Worm (Caenorhabditis elegans) whole organism, L4 larva: ENCODE measurements around the gene EEED8.13.
A peak's percentile ranks its signal among the peaks of the same experiment; 100 is the strongest.

Experiments used
- F37D6.2 ChIP-seq: sonication (generic microtip); optimal IDR thresholded peaks from 2 replicates; lab custom pipeline; 2016; ENCODE audit warnings: mild to moderate bottlenecking, missing genetic modification characterization, missing compliant biosample characterization
- R02D3.7 ChIP-seq: fragments of 150-350 bp; sonication (generic microtip); optimal IDR thresholded peaks from 3 replicates; lab custom pipeline; 2014; ENCODE audit warnings: missing biosample characterization, missing genetic modification characterization
- T20F7.1 ChIP-seq: fragments of 200-800 bp; sonication (Bioruptor generic); optimal IDR thresholded peaks from 2 replicates; lab custom pipeline; 2018; ENCODE audit warnings: mild to moderate bottlenecking, missing genetic modification characterization, missing compliant biosample characterization
- T26A8.4 ChIP-seq: fragments of 200-800 bp; sonication (Bioruptor generic); IDR thresholded peaks from 2 replicates; pipeline ENCODE4 v1.3.6; 2022; ENCODE audit warnings: missing genetic modification characterization, missing compliant biosample characterization
- Y105C5A.15 ChIP-seq: fragments of 200-800 bp; sonication (Bioruptor generic); IDR thresholded peaks from 2 replicates; pipeline ENCODE4 v1.3.6; 2022; ENCODE audit warnings: missing genetic modification characterization, missing compliant biosample characterization
- aha-1 ChIP-seq: fragments of 150-350 bp; peaks from one replicate; lab custom pipeline; 2014; ENCODE audit warnings: missing biosample characterization, missing genetic modification characterization
- ama-1 ChIP-seq: fragments of 150-350 bp; optimal IDR thresholded peaks from 2 replicates; lab custom pipeline; 2014; ENCODE audit warnings: inconsistent platforms, mixed read lengths
- arid-1 ChIP-seq: fragments of 200-800 bp; sonication (Bioruptor generic); conservative IDR thresholded peaks from 2 replicates; pipeline ENCODE4 v1.3.6; 2022; ENCODE audit warnings: missing genetic modification reagents, missing genetic modification characterization, missing compliant biosample characterization
- ceh-20 ChIP-seq: fragments of 200-800 bp; sonication (Bioruptor generic); IDR thresholded peaks from 2 replicates; pipeline ENCODE4 v1.3.6; 2022; ENCODE audit warnings: missing genetic modification reagents, missing genetic modification characterization, missing compliant biosample characterization
- ceh-32 ChIP-seq: sonication (generic microtip); optimal IDR thresholded peaks from 2 replicates; lab custom pipeline; 2016; ENCODE audit warnings: mild to moderate bottlenecking, missing genetic modification characterization, missing compliant biosample characterization; ENCODE audit not compliant: poor library complexity
- daf-16 ChIP-seq, 3 experiments: sonication (generic microtip); optimal IDR thresholded peaks; 2 replicates each; lab custom pipeline; 2016 to 2017; ENCODE audit warnings: missing genetic modification characterization in 3 of 3, missing genetic modification reagents in 3 of 3, mild to moderate bottlenecking in 2 of 3, missing compliant biosample characterization in 2 of 3, missing biosample characterization in 1 of 3, moderate library complexity in 1 of 3
- daf-19 ChIP-seq: fragments of 200-800 bp; sonication (Bioruptor generic); conservative IDR thresholded peaks from 2 replicates; pipeline ENCODE4 v1.3.6; 2022; ENCODE audit warnings: missing genetic modification characterization, missing compliant biosample characterization
- dmd-8 ChIP-seq: fragments of 200-800 bp; sonication (Bioruptor generic); IDR thresholded peaks from 2 replicates; pipeline ENCODE4 v1.3.6; 2022; ENCODE audit warnings: missing genetic modification characterization, missing compliant biosample characterization
- dpl-1 ChIP-seq: fragments of 150-350 bp; optimal IDR thresholded peaks from 2 replicates; lab custom pipeline; 2014; ENCODE audit warnings: missing biosample characterization, missing genetic modification reagents, missing genetic modification characterization
- duxl-1 ChIP-seq: sonication (generic microtip); optimal IDR thresholded peaks from 2 replicates; lab custom pipeline; 2016; ENCODE audit warnings: mild to moderate bottlenecking, missing genetic modification characterization, moderate library complexity, missing compliant biosample characterization; ENCODE audit not compliant: poor library complexity
- dve-1 ChIP-seq: sonication (generic microtip); optimal IDR thresholded peaks from 2 replicates; lab custom pipeline; 2017; ENCODE audit warnings: antibody characterized with exemption, mild to moderate bottlenecking, missing genetic modification characterization, missing compliant biosample characterization; ENCODE audit not compliant: insufficient read depth
- egl-27 ChIP-seq: sonication (generic microtip); optimal IDR thresholded peaks from 3 replicates; lab custom pipeline; 2017; ENCODE audit warnings: missing biosample characterization, missing genetic modification reagents, missing genetic modification characterization
- egl-43 ChIP-seq: fragments of 200-800 bp; sonication (Bioruptor generic); IDR thresholded peaks from 2 replicates; pipeline ENCODE4 v1.3.6; 2022; ENCODE audit warnings: missing genetic modification reagents, missing genetic modification characterization, missing compliant biosample characterization
- fkh-10 ChIP-seq: fragments of 150-350 bp; optimal IDR thresholded peaks from 2 replicates; lab custom pipeline; 2014; ENCODE audit warnings: missing biosample characterization, missing genetic modification reagents, missing genetic modification characterization
- gei-8 ChIP-seq: fragments of 200-800 bp; sonication (Bioruptor generic); optimal IDR thresholded peaks from 2 replicates; lab custom pipeline; 2018; ENCODE audit warnings: mild to moderate bottlenecking, missing genetic modification characterization, missing compliant biosample characterization
- hlh-30 ChIP-seq: sonication (generic microtip); optimal IDR thresholded peaks from 2 replicates; lab custom pipeline; 2017; ENCODE audit warnings: antibody characterized with exemption, mild to moderate bottlenecking, missing genetic modification characterization, missing compliant biosample characterization; ENCODE audit not compliant: insufficient read depth
- hmg-1.1 ChIP-seq: fragments of 200-800 bp; sonication (Bioruptor generic); IDR thresholded peaks from 2 replicates; pipeline ENCODE4 v1.3.6; 2022; ENCODE audit warnings: missing genetic modification reagents, missing genetic modification characterization, missing compliant biosample characterization
- jun-1 ChIP-seq: fragments of 150-350 bp; optimal IDR thresholded peaks from 2 replicates; lab custom pipeline; 2014; ENCODE audit warnings: missing biosample characterization, missing genetic modification reagents, missing genetic modification characterization
- lin-15B ChIP-seq: fragments of 150-350 bp; sonication (generic microtip); optimal IDR thresholded peaks from 3 replicates; lab custom pipeline; 2014; ENCODE audit warnings: missing biosample characterization, missing genetic modification characterization
- lin-29 ChIP-seq: fragments of 200-800 bp; sonication (Bioruptor generic); IDR thresholded peaks from 2 replicates; pipeline ENCODE4 v1.3.6; 2022; ENCODE audit warnings: missing genetic modification reagents, missing genetic modification characterization, missing compliant biosample characterization
- lin-38 ChIP-seq: fragments of 200-800 bp; sonication (Bioruptor generic); IDR thresholded peaks from 2 replicates; pipeline ENCODE4 v1.3.6; 2022; ENCODE audit warnings: missing genetic modification reagents, missing genetic modification characterization, missing compliant biosample characterization
- lsy-2 ChIP-seq, 2 experiments: fragments of 150-350 bp in 1 of 2; sonication (generic microtip) in 1 of 2; optimal IDR thresholded peaks; 2 replicates each; lab custom pipeline; 2014 to 2017; ENCODE audit warnings: missing biosample characterization in 2 of 2, missing genetic modification characterization in 2 of 2
- mdl-1 ChIP-seq, 2 experiments: fragments of 150-350 bp in 1 of 2; sonication (generic microtip) in 1 of 2; optimal IDR thresholded peaks; 2 replicates each; lab custom pipeline; 2014 to 2017; ENCODE audit warnings: missing biosample characterization in 2 of 2, missing genetic modification characterization in 2 of 2
- mes-2 ChIP-seq: sonication (generic microtip); optimal IDR thresholded peaks from 2 replicates; lab custom pipeline; 2016; ENCODE audit warnings: missing genotype, mild to moderate bottlenecking, missing genetic modification characterization, missing compliant biosample characterization; ENCODE audit not compliant: poor library complexity, severe bottlenecking
- nhr-11 ChIP-seq: fragments of 150-350 bp; optimal IDR thresholded peaks from 2 replicates; lab custom pipeline; 2014; ENCODE audit warnings: missing biosample characterization, missing genetic modification characterization
- nhr-25 ChIP-seq: sonication (generic microtip); optimal IDR thresholded peaks from 2 replicates; lab custom pipeline; 2017; ENCODE audit warnings: missing genetic modification characterization, mild to moderate bottlenecking, missing compliant biosample characterization, antibody characterized with exemption, moderate library complexity, borderline replicate concordance; ENCODE audit not compliant: insufficient read depth
- nhr-28 ChIP-seq: fragments of 150-350 bp; optimal IDR thresholded peaks from 2 replicates; lab custom pipeline; 2014; ENCODE audit warnings: missing biosample characterization, missing genetic modification characterization
- nhr-42 ChIP-seq: fragments of 200-800 bp; sonication (Bioruptor generic); IDR thresholded peaks from 2 replicates; pipeline ENCODE4 v1.3.6; 2022; ENCODE audit warnings: missing genetic modification characterization, missing compliant biosample characterization
- nhr-48 ChIP-seq: sonication (generic microtip); optimal IDR thresholded peaks from 2 replicates; lab custom pipeline; 2016; ENCODE audit warnings: mild to moderate bottlenecking, missing genetic modification characterization, missing compliant biosample characterization
- nhr-6 ChIP-seq: fragments of 150-350 bp; optimal IDR thresholded peaks from 2 replicates; lab custom pipeline; 2014; ENCODE audit warnings: missing biosample characterization, missing genetic modification characterization
- nhr-77 ChIP-seq: fragments of 150-350 bp; optimal IDR thresholded peaks from 2 replicates; lab custom pipeline; 2014; ENCODE audit warnings: missing biosample characterization, missing genetic modification characterization
- saeg-2 ChIP-seq: fragments of 200-800 bp; sonication (Bioruptor generic); IDR thresholded peaks from 2 replicates; pipeline ENCODE4 v1.3.6; 2022; ENCODE audit warnings: missing genetic modification reagents, missing genetic modification characterization, missing compliant biosample characterization
- set-16 ChIP-seq: fragments of 200-800 bp; sonication (Bioruptor generic); IDR thresholded peaks from 2 replicates; pipeline ENCODE4 v1.3.6; 2022; ENCODE audit warnings: missing genetic modification reagents, missing genetic modification characterization, missing compliant biosample characterization
- spr-1 ChIP-seq: sonication (generic microtip); optimal IDR thresholded peaks from 2 replicates; lab custom pipeline; 2016; ENCODE audit warnings: mild to moderate bottlenecking, missing genetic modification characterization, missing compliant biosample characterization
- spr-3 ChIP-seq: fragments of 200-800 bp; sonication (Bioruptor generic); optimal IDR thresholded peaks from 2 replicates; lab custom pipeline; 2018; ENCODE audit warnings: mild to moderate bottlenecking, missing genetic modification characterization, missing compliant biosample characterization
- unc-130 ChIP-seq: sonication (generic microtip); optimal IDR thresholded peaks from 2 replicates; lab custom pipeline; 2016; ENCODE audit warnings: missing genetic modification reagents, missing genetic modification characterization, missing compliant biosample characterization
- unc-62 ChIP-seq, 3 experiments: fragments of 150-350 bp in 1 of 3; sonication (generic microtip); optimal IDR thresholded peaks in 2 of 3; peaks in 1 of 3; 1 replicate in 1 of 3; 2 replicates in 2 of 3; lab custom pipeline; 2014 to 2017; ENCODE audit warnings: missing biosample characterization in 3 of 3, missing genetic modification characterization in 3 of 3, missing genetic modification reagents in 3 of 3, missing genotype in 1 of 3
- vab-7 ChIP-seq: fragments of 200-800 bp; sonication (Bioruptor generic); IDR thresholded peaks from 2 replicates; pipeline ENCODE4 v1.3.6; 2022; ENCODE audit warnings: missing genetic modification reagents, missing genetic modification characterization, missing compliant biosample characterization
- zfp-3 ChIP-seq: fragments of 200-800 bp; sonication (Bioruptor generic); conservative IDR thresholded peaks from 2 replicates; pipeline ENCODE4 v1.3.6; 2022; ENCODE audit warnings: missing genetic modification reagents, missing genetic modification characterization, missing compliant biosample characterization
- zip-11 ChIP-seq: fragments of 200-800 bp; sonication (Bioruptor generic); IDR thresholded peaks from 2 replicates; pipeline ENCODE4 v1.3.6; 2022; ENCODE audit warnings: missing genetic modification characterization, missing compliant biosample characterization
- ztf-7 ChIP-seq: fragments of 150-350 bp; optimal IDR thresholded peaks from 2 replicates; lab custom pipeline; 2014; ENCODE audit warnings: missing biosample characterization, missing genetic modification characterization

The EEED8.13 gene

DNA sequence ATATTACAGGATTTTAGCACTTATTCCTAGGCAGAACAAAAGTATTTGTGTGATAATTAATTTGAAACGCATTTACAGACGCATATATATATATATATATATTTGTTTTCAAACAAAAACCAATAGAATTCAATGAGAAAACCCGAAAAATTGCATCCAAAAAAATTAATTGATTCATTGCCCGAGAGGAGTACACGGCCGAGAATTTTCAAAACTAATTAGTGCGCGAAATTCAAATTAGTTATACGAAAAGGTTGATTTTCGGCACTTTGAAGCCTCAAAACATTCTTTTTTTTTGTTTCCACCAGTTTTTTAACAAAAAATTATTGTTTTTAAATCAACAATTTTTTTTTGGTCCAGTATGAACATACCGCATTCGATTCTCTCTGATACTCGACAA, 20.9 kb downstream of the EEED8.13 start:
- no peak for TF ChIP-seq vab-7 (GFP tag; lab: Robert Waterston, UW)
- peak; percentile 55 for TF ChIP-seq dpl-1 (GFP tag; lab: Kevin White, UChicago)
- TF ChIP-seq, all 104 proteins: peak for 1

DNA sequence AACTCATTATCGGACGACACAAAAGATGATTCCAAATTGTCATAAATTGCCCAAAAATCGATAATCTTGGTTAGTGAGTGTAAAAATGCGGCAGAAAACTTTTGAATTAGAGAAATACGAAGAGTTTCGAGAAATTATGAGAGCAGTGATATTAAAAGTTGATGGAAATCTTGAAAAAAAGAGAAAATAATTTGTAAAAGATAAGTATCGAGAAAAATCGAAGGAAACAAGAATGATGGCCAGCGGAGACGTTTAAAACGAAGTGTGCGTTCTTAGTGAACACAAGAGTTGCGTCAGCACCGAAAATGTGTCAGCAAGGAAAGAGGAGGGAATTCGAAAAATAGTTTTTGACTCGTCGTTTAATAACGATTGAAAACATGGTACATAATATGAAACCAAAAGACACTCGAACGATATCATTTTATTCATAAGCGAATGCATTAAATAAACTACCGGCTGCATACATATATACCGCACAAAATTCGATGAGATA, 22.5 kb downstream of the EEED8.13 start, which contains the start of gene ndx-6:
Gene ndx-6, minus strand, starts transcription at position 51 of the 493 bp plus-strand sequence.
- no peak for TF ChIP-seq gei-8
- no peak for TF ChIP-seq egl-27 (tag; lab: Kevin White, UChicago)
- no peak for TF ChIP-seq Y105C5A.15 (GFP tag; lab: Robert Waterston, UW)
- TF ChIP-seq dmd-8 (GFP tag; lab: Robert Waterston, UW) = no peak
- TF ChIP-seq ama-1 = peak; percentile 55
- peak; percentile 51 for TF ChIP-seq duxl-1
- TF ChIP-seq lin-29 (GFP tag; lab: Robert Waterston, UW) = 0 out of 2 replicates have a peak, but pooled peaks have one; percentile 32
- peak; percentile 67 for TF ChIP-seq nhr-48 (tag; lab: Kevin White, UChicago)
- TF ChIP-seq F37D6.2 = peak; percentile 31
- TF ChIP-seq T20F7.1 (GFP tag; lab: Kevin White, UChicago) = peak; percentile 83
- 0 out of 2 replicates have a peak, but pooled peaks have one; percentile 64 for TF ChIP-seq nhr-42 (GFP tag; lab: Robert Waterston, UW)
- peak; percentile 58; the same call in 1 of the 2 replicates for TF ChIP-seq ceh-20 (GFP tag; lab: Robert Waterston, UW)
- peak; percentile 91 for TF ChIP-seq mes-2 (tag; lab: Kevin White, UChicago)
- peak in 1 of 2 experiments; percentile 27 for TF ChIP-seq mdl-1 (tag; optimal IDR thresholded peaks at IDR 0.05; lab: Kevin White, UChicago)
- TF ChIP-seq aha-1 = peak; percentile 42
- TF ChIP-seq ztf-7 (tag; lab: Kevin White, UChicago) = peak; percentile 43
- peak; percentile 66 for TF ChIP-seq hlh-30 (tag; lab: Kevin White, UChicago)
- TF ChIP-seq unc-130 (GFP tag; lab: Kevin White, UChicago) = no peak
- TF ChIP-seq daf-19 = peak; percentile 53; the same call in 1 of the 2 replicates
- TF ChIP-seq lsy-2 (tag; optimal IDR thresholded peaks at IDR 0.05; lab: Kevin White, UChicago) = peak; percentile 73 to 94
- no peak for TF ChIP-seq R02D3.7 (tag; lab: Kevin White, UChicago)
- TF ChIP-seq saeg-2 (GFP tag; lab: Robert Waterston, UW) = no peak
- TF ChIP-seq dpl-1 (GFP tag; lab: Kevin White, UChicago) = peak; percentile 99
- TF ChIP-seq zip-11 (GFP tag; lab: Robert Waterston, UW) = no peak
- no peak for TF ChIP-seq set-16 (GFP tag; lab: Robert Waterston, UW)
- TF ChIP-seq hmg-1.1 = peak; percentile 71
- TF ChIP-seq dve-1 (tag; lab: Kevin White, UChicago) = peak; percentile 85
- TF ChIP-seq arid-1 = peak; percentile 62; the same call in 1 of the 2 replicates
- TF ChIP-seq T26A8.4 (GFP tag; lab: Robert Waterston, UW) = peak; percentile 74
- no peak for TF ChIP-seq ceh-32 (tag; lab: Kevin White, UChicago)
- peak; percentile 61 for TF ChIP-seq nhr-6 (tag; lab: Kevin White, UChicago)
- TF ChIP-seq spr-1 (tag; lab: Kevin White, UChicago) = peak; percentile 66
- peak; percentile 71 for TF ChIP-seq nhr-11
- peak; percentile 18 for TF ChIP-seq spr-3 (GFP tag; lab: Kevin White, UChicago)
- peak; percentile 49 for TF ChIP-seq nhr-28 (tag; lab: Kevin White, UChicago)
- peak; percentile 86 for TF ChIP-seq lin-38 (GFP tag; lab: Robert Waterston, UW)
- TF ChIP-seq jun-1 (tag; lab: Kevin White, UChicago) = peak; percentile 26
- peak; percentile 24; the same call in 1 of the 2 replicates for TF ChIP-seq egl-43 (GFP tag; lab: Robert Waterston, UW)
- peak; percentile 76 for TF ChIP-seq nhr-25
- no peak for TF ChIP-seq daf-16 (GFP tag; optimal IDR thresholded peaks at IDR 0.05; lab: Kevin White, UChicago)
- TF ChIP-seq daf-16 (tag; optimal IDR thresholded peaks at IDR 0.05; lab: Kevin White, UChicago) = peak; percentile 47
- TF ChIP-seq unc-62 (GFP tag; optimal IDR thresholded peaks at IDR 0.05 in 1 of 2; lab: Kevin White, UChicago) = peak in 1 of 2 experiments; percentile 89
- TF ChIP-seq unc-62 (tag; optimal IDR thresholded peaks at IDR 0.05; lab: Kevin White, UChicago) = no peak
- no peak for TF ChIP-seq fkh-10 (GFP tag; lab: Kevin White, UChicago)
- peak; percentile 60; the same call in 1 of the 2 replicates for TF ChIP-seq zfp-3 (GFP tag; lab: Robert Waterston, UW)
- TF ChIP-seq nhr-77 (tag; lab: Kevin White, UChicago) = peak; percentile 88
- TF ChIP-seq lin-15B = peak; percentile 22
